Fruit fly (Drosophila melanogaster): ENCODE results near the gene CG7627.

The CG7627 gene

dm6 chr2L:8311091-8311490, 51.2 kb downstream of the CG7627 start, which contains the start of the genes CG7810 and CG7806:
Gene CG7810 (minus strand): TSS chr2L:8311195.
Gene CG7806 (plus strand): TSS chr2L:8311399.
- no peak for TF ChIP-seq pan (optimal IDR thresholded peaks at IDR 0.05)
- TF ChIP-seq EcR (GFP tag; optimal IDR thresholded peaks at IDR 0.05) = no peak
- no peak for TF ChIP-seq CG8478 (optimal IDR thresholded peaks at IDR 0.05)
- TF ChIP-seq usp (GFP tag; optimal IDR thresholded peaks at IDR 0.05) = no peak
- no peak for TF ChIP-seq psq (optimal IDR thresholded peaks at IDR 0.05)
- no peak for TF ChIP-seq Dll (optimal IDR thresholded peaks at IDR 0.05)

- TF ChIP-seq Dll (optimal IDR thresholded peaks at IDR 0.05) (no peak), CG8478 (optimal IDR thresholded peaks at IDR 0.05) (no peak), psq (optimal IDR thresholded peaks at IDR 0.05) (no peak), pan (optimal IDR thresholded peaks at IDR 0.05) (no peak), EcR (GFP tag; optimal IDR thresholded peaks at IDR 0.05) (no peak), usp (GFP tag; optimal IDR thresholded peaks at IDR 0.05) (no peak)
These were observed 54.3 kb downstream of the CG7627 start, which contains the start of the genes Ostgamma and Mettl14 for dm6 chr2L:8307817-8308551. Gene Ostgamma (minus strand): TSS chr2L:8308192. Gene Mettl14 (plus strand): TSS chr2L:8308427.

All from whole organism.